Worm (Caenorhabditis elegans): ENCODE data around the gene R07E3.4.
A peak's percentile ranks its signal among the peaks of the same experiment; 100 is the strongest.

The R07E3.4 gene

DNA sequence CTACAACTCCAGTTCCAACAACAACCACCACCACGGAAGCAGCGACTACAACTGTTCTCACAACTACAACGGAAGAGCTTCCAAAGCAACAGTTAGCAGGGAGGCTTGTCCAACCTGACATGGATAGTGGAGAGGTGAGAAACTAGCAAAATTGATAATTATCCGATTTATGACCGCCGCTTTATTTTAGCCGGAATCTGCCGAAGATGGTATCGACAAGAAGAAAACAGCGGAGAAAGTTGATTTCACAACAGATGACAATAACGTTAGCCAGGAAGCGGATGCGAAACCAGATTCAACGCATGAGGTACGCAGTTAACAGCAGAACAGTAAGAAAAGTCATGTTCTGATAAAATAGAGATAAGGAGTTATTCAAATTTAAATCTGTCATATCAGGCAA is 14.7 kb downstream of the R07E3.4 start:
- TF ChIP-seq ama-1 (optimal IDR thresholded peaks at IDR 0.05) (no peak), nhr-76 (tag; optimal IDR thresholded peaks at IDR 0.05) (no peak), tbx-2 (tag; optimal IDR thresholded peaks at IDR 0.05) (no peak), eor-1 (tag; optimal IDR thresholded peaks at IDR 0.05) (no peak), nhr-23 (tag; optimal IDR thresholded peaks at IDR 0.05) (no peak), jun-1 (tag; optimal IDR thresholded peaks at IDR 0.05) (no peak), nhr-12 (tag; optimal IDR thresholded peaks at IDR 0.05) (no peak), nhr-237 (tag; optimal IDR thresholded peaks at IDR 0.05) (no peak), fos-1 (tag; optimal IDR thresholded peaks at IDR 0.05) (no peak), sea-2 (GFP tag; optimal IDR thresholded peaks at IDR 0.05) (no peak)

DNA sequence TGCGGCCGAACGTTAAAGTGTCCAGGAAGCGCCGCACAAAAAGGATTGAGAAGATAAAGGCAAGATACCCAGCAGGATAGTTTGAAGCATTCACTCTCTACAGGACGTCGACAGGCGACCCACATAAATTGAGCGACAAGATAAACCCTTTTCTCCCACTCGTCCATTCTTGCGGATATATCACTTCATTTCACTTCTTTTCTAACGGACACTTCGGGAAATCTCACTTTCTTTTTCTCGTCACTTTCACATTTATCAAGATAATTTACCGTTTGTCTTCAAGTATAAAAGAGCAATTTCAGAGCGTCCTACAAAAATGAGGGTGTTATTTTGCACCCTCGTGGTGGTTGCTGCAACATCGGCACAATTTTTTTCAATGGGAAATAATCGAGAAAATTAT is 15.6 kb downstream of the R07E3.4 start, which contains the start of gene R07E3.6:
Gene R07E3.6, plus strand, starts transcription at position 158 of the 400 bp plus-strand sequence.
- TF ChIP-seq hmg-11 (tag; optimal IDR thresholded peaks at IDR 0.05), result no peak
- TF ChIP-seq nhr-43 (tag; optimal IDR thresholded peaks at IDR 0.05; ENCODE audit: poor library complexity, severe bottlenecking), result peak; percentile 31
- peak; percentile 56 for TF ChIP-seq nhr-23 (tag; optimal IDR thresholded peaks at IDR 0.05)
- TF ChIP-seq lin-39 (tag; optimal IDR thresholded peaks at IDR 0.05), result no peak

DNA sequence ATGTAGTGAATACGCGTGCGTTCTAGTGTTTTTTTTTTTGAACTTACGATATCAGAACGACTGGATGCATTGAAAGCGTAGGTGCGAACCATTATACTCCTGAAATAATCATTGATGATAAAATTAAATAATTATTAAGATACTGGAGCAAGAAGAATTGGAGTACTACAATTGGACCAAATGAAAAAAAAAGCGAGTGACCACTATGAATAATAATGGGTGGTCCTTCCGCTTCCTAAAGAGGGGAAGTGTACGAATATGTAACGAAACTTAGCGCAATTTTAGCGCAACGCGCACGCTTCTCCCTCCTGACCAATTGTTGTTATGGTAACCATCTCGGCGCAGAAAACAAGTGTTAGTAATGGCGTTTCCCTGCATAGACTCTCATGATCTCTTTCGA is 17.2 kb downstream of the R07E3.4 start, which contains the start of gene F41E7.9:
Gene F41E7.9, minus strand, starts transcription at position 101 of the 400 bp plus-strand sequence.
- TF ChIP-seq ztf-11 (tag; optimal IDR thresholded peaks at IDR 0.05) (no peak), ZK546.5 (tag; optimal IDR thresholded peaks at IDR 0.05) (no peak), nhr-237 (tag; optimal IDR thresholded peaks at IDR 0.05) (no peak), nhr-11 (tag; optimal IDR thresholded peaks at IDR 0.05) (no peak), aly-2 (tag; optimal IDR thresholded peaks at IDR 0.05) (no peak), nfya-1 (tag; optimal IDR thresholded peaks at IDR 0.05; ENCODE audit: insufficient read depth) (no peak)

DNA sequence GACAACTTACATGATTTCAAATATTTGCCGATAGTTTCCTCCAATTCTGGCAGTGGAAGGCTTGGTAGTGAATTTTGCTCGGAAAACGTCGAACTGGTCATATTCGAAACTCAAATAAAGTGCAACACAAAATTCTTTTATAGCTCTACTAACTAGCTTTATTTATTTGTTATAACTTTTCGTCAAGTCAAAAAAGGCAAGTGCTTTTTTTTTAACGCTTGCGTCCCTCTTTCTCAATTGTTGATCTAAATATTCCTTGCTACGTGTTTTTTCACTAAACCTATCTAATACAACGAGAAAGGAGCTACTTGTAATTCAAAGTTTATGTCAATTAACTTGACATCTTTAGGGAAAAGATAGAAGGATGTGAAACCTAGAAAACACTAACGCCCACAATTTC is 22.8 kb downstream of the R07E3.4 start, which contains the start of gene F41E7.6:
Gene F41E7.6, minus strand, starts transcription at position 101 of the 400 bp plus-strand sequence.
- TF ChIP-seq nhr-25 (tag; optimal IDR thresholded peaks at IDR 0.05), result no peak
- no peak for TF ChIP-seq mdl-1 (tag; optimal IDR thresholded peaks at IDR 0.05)

DNA sequence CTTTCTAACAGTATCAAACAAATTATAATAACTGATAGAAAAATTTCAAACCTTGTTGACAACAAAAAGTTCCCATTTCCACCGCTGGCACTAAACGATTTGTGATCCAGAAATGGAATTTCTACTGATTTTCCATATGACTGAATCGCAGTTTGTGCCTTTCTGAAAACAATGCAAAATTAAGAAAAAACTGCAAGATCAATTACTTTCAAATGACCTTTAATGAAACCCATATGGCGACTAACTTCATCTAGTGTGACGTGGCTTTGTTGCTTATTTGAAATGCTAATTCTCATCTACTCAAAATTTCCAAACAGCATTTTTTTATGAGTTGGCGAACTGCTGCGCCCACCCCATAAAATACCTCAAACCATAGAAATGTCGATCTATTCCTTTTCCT is 25.7 kb downstream of the R07E3.4 start, which contains the start of gene F41E7.7:
Gene F41E7.7, plus strand, starts transcription at position 301 of the 400 bp plus-strand sequence.
- TF ChIP-seq lsy-12 (tag; optimal IDR thresholded peaks at IDR 0.05), result no peak

DNA sequence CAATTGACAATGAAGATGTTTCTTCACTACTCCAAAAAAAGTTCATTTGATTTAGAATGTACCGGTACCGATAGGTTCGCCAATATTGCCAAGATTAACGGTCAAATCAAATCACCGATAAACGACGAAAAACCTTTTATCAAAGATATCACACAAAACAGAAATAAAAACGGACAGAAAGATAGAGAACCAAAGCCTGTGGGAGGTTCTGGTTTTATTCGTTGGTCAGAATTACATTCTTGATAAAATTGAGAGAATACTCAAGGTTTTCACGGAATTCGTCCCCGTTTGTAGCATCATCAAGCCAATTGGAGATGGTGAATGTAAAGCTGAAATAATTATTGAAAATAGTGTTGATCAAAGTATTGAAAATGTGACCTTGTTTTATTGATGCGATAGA is 26.2 kb downstream of the R07E3.4 start:
- TF ChIP-seq lsy-12 (tag; optimal IDR thresholded peaks at IDR 0.05) (no peak), aly-2 (tag; optimal IDR thresholded peaks at IDR 0.05) (no peak), nhr-12 (tag; optimal IDR thresholded peaks at IDR 0.05) (no peak), unc-39 (tag; optimal IDR thresholded peaks at IDR 0.05) (no peak), daf-12 (tag; optimal IDR thresholded peaks at IDR 0.05) (no peak), ceh-28 (tag; optimal IDR thresholded peaks at IDR 0.05) (no peak), elt-3 (tag; optimal IDR thresholded peaks at IDR 0.05) (peak in 1 of 3 experiments; percentile 1), nhr-25 (tag; optimal IDR thresholded peaks at IDR 0.05) (peak; percentile 65), tbx-2 (tag; optimal IDR thresholded peaks at IDR 0.05) (no peak), ZK546.5 (tag; optimal IDR thresholded peaks at IDR 0.05) (no peak), nhr-237 (tag; optimal IDR thresholded peaks at IDR 0.05) (no peak), elt-1 (tag; optimal IDR thresholded peaks at IDR 0.05) (no peak), eor-1 (tag; optimal IDR thresholded peaks at IDR 0.05) (no peak), nhr-77 (tag; optimal IDR thresholded peaks at IDR 0.05) (no peak), lin-39 (tag; optimal IDR thresholded peaks at IDR 0.05) (no peak)

DNA sequence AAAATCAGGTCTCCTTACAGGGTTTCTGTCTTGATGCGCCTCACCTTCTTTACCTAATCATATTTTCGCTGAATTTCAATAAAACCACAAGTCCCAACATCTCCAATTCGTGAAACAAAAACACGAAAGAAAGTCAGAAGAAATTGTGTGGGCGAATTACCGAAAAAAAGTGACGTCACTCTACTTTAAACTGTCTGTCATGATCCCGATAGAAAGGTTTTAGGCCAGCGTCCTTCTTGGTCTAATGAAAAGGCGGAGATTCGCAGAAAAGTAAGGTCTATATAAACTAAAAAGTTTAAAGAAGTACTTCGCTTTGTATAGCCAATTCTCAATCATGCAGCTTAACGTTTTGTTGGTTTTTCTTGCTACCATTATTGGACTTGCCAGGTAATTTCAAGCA is 26.9 kb downstream of the R07E3.4 start, which contains the start of gene cnc-8:
Gene cnc-8, plus strand, starts transcription at position 307 of the 400 bp plus-strand sequence.
- TF ChIP-seq aly-2 (tag; optimal IDR thresholded peaks at IDR 0.05), result no peak
- no peak for TF ChIP-seq fkh-10 (GFP tag; optimal IDR thresholded peaks at IDR 0.05)
- no peak for TF ChIP-seq fkh-2 (tag; optimal IDR thresholded peaks at IDR 0.05)
- TF ChIP-seq zag-1 (tag; optimal IDR thresholded peaks at IDR 0.05), result no peak
- TF ChIP-seq lsy-12 (tag; optimal IDR thresholded peaks at IDR 0.05), result no peak
- TF ChIP-seq ceh-28 (tag; optimal IDR thresholded peaks at IDR 0.05), result no peak
- no peak for TF ChIP-seq lin-15B (tag; optimal IDR thresholded peaks at IDR 0.05)
- no peak for TF ChIP-seq lin-39 (tag; optimal IDR thresholded peaks at IDR 0.05)
- no peak for TF ChIP-seq ceh-82 (tag; optimal IDR thresholded peaks at IDR 0.05)
- no peak for TF ChIP-seq elt-1 (tag; optimal IDR thresholded peaks at IDR 0.05)
- no peak for TF ChIP-seq mdl-1 (tag; optimal IDR thresholded peaks at IDR 0.05)
- no peak for TF ChIP-seq skn-1 (tag; optimal IDR thresholded peaks at IDR 0.05)
- no peak for TF ChIP-seq mml-1 (tag; optimal IDR thresholded peaks at IDR 0.05)
- peak; percentile 6 for TF ChIP-seq nhr-43 (tag; optimal IDR thresholded peaks at IDR 0.05; ENCODE audit: poor library complexity, severe bottlenecking)
- TF ChIP-seq ceh-9 (tag; optimal IDR thresholded peaks at IDR 0.05), result no peak
- TF ChIP-seq nhr-67 (tag; optimal IDR thresholded peaks at IDR 0.05), result no peak
- no peak for TF ChIP-seq egl-27 (tag; optimal IDR thresholded peaks at IDR 0.05)
- no peak for TF ChIP-seq unc-62 (GFP tag; optimal IDR thresholded peaks at IDR 0.05)
- no peak for TF ChIP-seq fos-1 (tag; optimal IDR thresholded peaks at IDR 0.05)
- TF ChIP-seq nhr-23 (tag; optimal IDR thresholded peaks at IDR 0.05), result peak; percentile 69
- TF ChIP-seq nhr-12 (tag; optimal IDR thresholded peaks at IDR 0.05), result no peak
- TF ChIP-seq ZK546.5 (tag; optimal IDR thresholded peaks at IDR 0.05), result no peak
- TF ChIP-seq nhr-77 (tag; optimal IDR thresholded peaks at IDR 0.05), result no peak
- TF ChIP-seq nhr-25 (tag; optimal IDR thresholded peaks at IDR 0.05), result peak; percentile 56
- no peak for TF ChIP-seq tbx-2 (tag; optimal IDR thresholded peaks at IDR 0.05)

All from whole organism, L3 larva.